Fruit fly (Drosophila melanogaster): ENCODE data around the gene CG43367.

DNA sequence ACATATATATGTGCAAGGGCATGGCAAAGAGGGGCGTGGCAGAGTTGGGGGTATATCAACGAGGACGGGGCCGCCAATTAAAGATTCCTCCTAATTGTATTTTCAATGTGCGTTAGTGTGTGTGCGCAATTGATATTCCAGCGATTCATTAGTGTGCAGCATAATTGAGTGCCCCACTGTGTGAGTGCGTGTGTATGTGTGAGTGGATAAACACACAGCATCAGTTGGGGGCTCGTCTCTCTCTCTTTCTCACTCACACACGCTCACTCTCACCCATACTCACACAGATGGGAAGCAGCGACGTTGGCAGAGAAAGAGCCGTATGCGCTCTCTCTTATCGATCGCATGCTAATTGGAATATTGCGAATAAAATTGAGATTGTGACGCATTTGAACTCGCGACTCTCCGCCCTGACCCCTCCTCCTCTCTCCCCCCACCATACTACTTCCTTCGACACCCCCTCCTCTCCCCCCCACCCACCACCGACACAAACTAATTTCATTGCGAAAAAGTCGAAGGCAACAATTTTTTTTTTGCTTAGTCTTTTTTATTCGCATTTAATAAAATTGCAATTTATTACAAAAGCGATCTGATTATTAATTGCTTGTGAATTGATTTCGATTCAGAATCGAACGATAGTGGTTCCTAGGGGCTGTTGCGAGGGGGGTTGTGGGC, 39.9 kb downstream of the CG43367 start:
- peak; percentile 9 for TF ChIP-seq CG12768 (GFP tag; optimal IDR thresholded peaks at IDR 0.05)
- peak; percentile 90 for TF ChIP-seq tj (GFP tag; optimal IDR thresholded peaks at IDR 0.05)
- no peak for TF ChIP-seq CG7101 (tag; optimal IDR thresholded peaks at IDR 0.05)
- peak; percentile 37 for TF ChIP-seq kay (GFP tag; ENCODE audit: borderline replicate concordance)
- no peak for TF ChIP-seq CG1620 (GFP tag; optimal IDR thresholded peaks at IDR 0.05)
- no peak for TF ChIP-seq CG7045 (GFP tag; optimal IDR thresholded peaks at IDR 0.05)
- TF ChIP-seq ovo (GFP tag; optimal IDR thresholded peaks at IDR 0.05): no peak
- no peak for TF ChIP-seq Crg-1 (GFP tag; optimal IDR thresholded peaks at IDR 0.05)
- no peak for TF ChIP-seq CG14711 (tag; optimal IDR thresholded peaks at IDR 0.05)
